Worm (Caenorhabditis elegans): ENCODE measurements around the gene T01H3.2.

Gene T01H3.2

DNA sequence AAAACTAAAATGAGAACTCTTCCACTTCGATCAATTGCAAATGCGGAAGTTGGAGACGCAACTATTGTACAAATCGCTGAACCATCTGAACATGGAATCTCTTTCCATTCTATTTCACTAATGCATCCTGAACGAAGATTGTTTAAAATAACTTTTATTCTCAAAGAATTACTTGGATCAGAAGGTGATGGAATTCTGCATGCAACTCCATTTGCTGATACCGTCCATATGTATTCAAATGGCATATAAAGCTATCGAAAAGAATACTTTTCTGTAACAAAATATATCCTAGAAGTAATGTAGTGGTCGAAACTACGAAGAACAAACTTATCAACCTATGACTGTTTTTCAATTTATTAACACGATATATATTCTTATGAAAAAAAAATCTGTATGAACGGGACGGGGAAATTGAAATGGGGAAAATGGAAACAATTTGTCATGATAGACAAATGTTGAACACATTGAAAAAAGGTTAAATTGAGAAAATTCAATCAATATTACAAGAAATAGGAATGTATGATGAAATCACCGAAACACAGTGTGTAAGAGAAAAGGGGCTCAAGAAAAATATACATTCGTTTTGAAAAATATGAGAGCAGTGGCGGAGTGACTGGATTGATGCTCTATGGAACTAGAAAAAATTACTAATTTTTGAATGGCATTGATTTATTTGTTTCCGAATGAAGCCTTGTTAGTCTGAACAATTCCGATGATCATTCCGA lies at the start of gene T01H3.2:
Gene T01H3.2, minus strand, starts transcription at position 251 of the 725 bp plus-strand sequence.
- no peak for TF ChIP-seq rnt-1 (tag; optimal IDR thresholded peaks at IDR 0.05)
- TF ChIP-seq efl-1 (optimal IDR thresholded peaks at IDR 0.05): no peak
- TF ChIP-seq efl-1 (GFP tag; optimal IDR thresholded peaks at IDR 0.05 in 1 of 2): peak in 1 of 2 experiments; percentile 86
- TF ChIP-seq hpl-2 (GFP tag; optimal IDR thresholded peaks at IDR 0.05): no peak
- TF ChIP-seq zip-4 (GFP tag; optimal IDR thresholded peaks at IDR 0.05): no peak
- no peak for TF ChIP-seq sup-37 (GFP tag; optimal IDR thresholded peaks at IDR 0.05)
- TF ChIP-seq pag-3 (tag; optimal IDR thresholded peaks at IDR 0.05; ENCODE audit: borderline replicate concordance, insufficient read depth): no peak
- peak; percentile 2 for TF ChIP-seq snu-23 (GFP tag; optimal IDR thresholded peaks at IDR 0.05)
- no peak for TF ChIP-seq C16A3.4 (tag; optimal IDR thresholded peaks at IDR 0.05)
- TF ChIP-seq nhr-71 (tag; optimal IDR thresholded peaks at IDR 0.05): peak; percentile 41

DNA sequence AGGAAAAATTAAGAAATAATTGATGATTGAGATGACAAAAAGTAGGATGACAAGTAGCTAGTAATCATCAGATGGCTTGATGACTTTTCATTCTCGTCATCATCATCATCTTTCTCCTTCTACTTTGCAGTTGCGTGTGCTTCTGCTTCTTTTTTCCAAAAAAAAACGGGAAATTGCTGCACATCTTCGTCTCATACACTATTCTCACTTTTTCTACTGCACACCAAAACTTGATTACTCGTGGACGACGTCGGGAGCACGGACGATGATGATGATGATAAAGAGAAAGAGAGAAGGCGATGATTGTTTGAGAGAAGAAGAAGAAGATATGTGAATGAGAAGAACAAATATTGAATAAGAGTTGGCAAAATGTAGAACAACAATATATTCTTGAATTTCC lies 43.4 kb upstream of the T01H3.2 start:
- peak; percentile 76 for TF ChIP-seq ces-1 (GFP tag; optimal IDR thresholded peaks at IDR 0.05)
- TF ChIP-seq fkh-10 (GFP tag; optimal IDR thresholded peaks at IDR 0.05): peak; percentile 88
- peak; percentile 78 for TF ChIP-seq lin-14 (GFP tag; optimal IDR thresholded peaks at IDR 0.05)
- TF ChIP-seq tbx-2 (tag; optimal IDR thresholded peaks at IDR 0.05): peak; percentile 11
- TF ChIP-seq ceh-8 (GFP tag; optimal IDR thresholded peaks at IDR 0.05): peak; percentile 34
- TF ChIP-seq pag-3 (tag; optimal IDR thresholded peaks at IDR 0.05; ENCODE audit: borderline replicate concordance, insufficient read depth): no peak
- peak in 1 of 3 experiments; percentile 33 for TF ChIP-seq ceh-82 (tag; optimal IDR thresholded peaks at IDR 0.05)
- no peak for TF ChIP-seq ama-1 (optimal IDR thresholded peaks at IDR 0.05)
- TF ChIP-seq nhr-71 (tag; optimal IDR thresholded peaks at IDR 0.05): peak; percentile 55

DNA sequence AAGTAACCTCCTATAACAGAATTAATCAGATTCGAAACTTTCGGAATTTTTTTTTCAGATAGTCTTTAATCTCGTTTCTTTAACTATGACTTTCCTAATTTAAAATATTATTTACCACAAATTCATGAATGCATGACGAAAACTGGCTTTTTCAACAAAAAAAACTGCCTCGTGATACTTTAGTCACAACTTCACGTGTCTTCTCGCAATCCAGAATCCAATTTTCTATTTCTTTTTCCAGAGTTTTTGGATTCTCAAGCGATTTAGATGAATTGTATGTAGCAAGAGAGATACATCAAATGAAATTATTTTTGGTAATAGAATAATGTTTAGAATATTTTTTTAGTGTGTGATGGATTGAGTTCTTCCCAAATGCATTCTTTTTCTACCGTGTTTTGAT lies 42.4 kb upstream of the T01H3.2 start:
- TF ChIP-seq efl-1 (optimal IDR thresholded peaks at IDR 0.05) (no peak), efl-1 (GFP tag; optimal IDR thresholded peaks at IDR 0.05 in 1 of 2) (no peak), ceh-63 (GFP tag; optimal IDR thresholded peaks at IDR 0.05) (peak; percentile 44), nhr-71 (tag; optimal IDR thresholded peaks at IDR 0.05) (peak; percentile 27), lin-14 (GFP tag; optimal IDR thresholded peaks at IDR 0.05) (peak; percentile 56), lir-3 (tag; optimal IDR thresholded peaks at IDR 0.05; ENCODE audit: poor library complexity) (no peak)

- no peak for TF ChIP-seq C04F5.9 (tag; optimal IDR thresholded peaks at IDR 0.05)
- TF ChIP-seq C16A3.4 (tag; optimal IDR thresholded peaks at IDR 0.05): no peak
- no peak for TF ChIP-seq C34B4.2 (tag; optimal IDR thresholded peaks at IDR 0.05)
- TF ChIP-seq efl-1 (optimal IDR thresholded peaks at IDR 0.05): no peak
- TF ChIP-seq efl-1 (GFP tag; optimal IDR thresholded peaks at IDR 0.05 in 1 of 2): no peak
- no peak for TF ChIP-seq nhr-237 (tag; optimal IDR thresholded peaks at IDR 0.05)
- TF ChIP-seq fkh-10 (GFP tag; optimal IDR thresholded peaks at IDR 0.05): no peak
- no peak for TF ChIP-seq lin-39 (tag; optimal IDR thresholded peaks at IDR 0.05)
Measured at ce11 chrII:7911015-7911414, 33.2 kb upstream of the T01H3.2 start, which contains the start of gene ZK675.4. ZK675.4 (plus strand) TSS chrII:7911315.

ce11 chrII:7907539-7907997 lies 29.8 kb upstream of the T01H3.2 start, which contains the start of gene best-23:
best-23 (minus strand) TSS chrII:7907589.
- TF ChIP-seq nhr-20 (tag; optimal IDR thresholded peaks at IDR 0.05) (peak; percentile 44), rnt-1 (tag; optimal IDR thresholded peaks at IDR 0.05) (peak; percentile 63), fkh-4 (tag; optimal IDR thresholded peaks at IDR 0.05; ENCODE audit: borderline replicate concordance) (no peak), hpl-2 (GFP tag; optimal IDR thresholded peaks at IDR 0.05) (no peak), efl-3 (GFP tag; optimal IDR thresholded peaks at IDR 0.05) (no peak), snu-23 (GFP tag; optimal IDR thresholded peaks at IDR 0.05) (peak; percentile 28), lin-13 (GFP tag; optimal IDR thresholded peaks at IDR 0.05) (no peak), lsy-2 (tag; optimal IDR thresholded peaks at IDR 0.05) (peak; percentile 2 to 26), nhr-71 (tag; optimal IDR thresholded peaks at IDR 0.05) (peak; percentile 76), lin-15B (tag; optimal IDR thresholded peaks at IDR 0.05) (no peak), lin-14 (GFP tag; optimal IDR thresholded peaks at IDR 0.05) (peak; percentile 66), ztf-4 (tag; optimal IDR thresholded peaks at IDR 0.05) (peak; percentile 36), nhr-19 (GFP tag; conservative IDR thresholded peaks at IDR 0.05) (peak; percentile 61), zag-1 (tag; optimal IDR thresholded peaks at IDR 0.05) (no peak)

All from whole organism, L1 larva.